Fruit fly (Drosophila melanogaster) ovary, adult (tissue): Measurements from ENCODE around the gene CG4619.
A peak's percentile ranks its signal among the peaks of the same experiment; 100 is the strongest.

Experiments used
- CG17801 ChIP-seq: fragments of 200-800 bp; optimal IDR thresholded peaks from 2 replicates; lab custom pipeline; 2019; ENCODE audit warnings: missing biosample characterization, mild to moderate bottlenecking, missing genetic modification characterization, moderate library complexity; ENCODE audit not compliant: partially characterized antibody

Gene CG4619

dm6 chr2L:9949178-9950062 lies 10.8 kb downstream of the CG4619 start:
- no peak for TF ChIP-seq CG17801 (GFP tag; lab: Kevin White, UChicago)

- peak; percentile 94 for TF ChIP-seq CG17801 (GFP tag; lab: Kevin White, UChicago)
These were observed 15.5 kb downstream of the CG4619 start, which contains the start of the genes CG13126 and CG4709 for dm6 chr2L:9954119-9954518. CG13126 (minus strand) TSS chr2L:9954181. CG4709 (plus strand) TSS chr2L:9954325.

dm6 chr2L:9954696-9955095 lies 16.0 kb downstream of the CG4619 start:
- no peak for TF ChIP-seq CG17801 (GFP tag; lab: Kevin White, UChicago)

dm6 chr2L:9956993-9957652 lies 18.5 kb downstream of the CG4619 start, which contains the start of the genes CG4658 and CG5846:
CG4658 (plus strand) TSS chr2L:9957132.
CG5846 (minus strand) TSS chr2L:9957237.
- peak; percentile 96 for TF ChIP-seq CG17801 (GFP tag; lab: Kevin White, UChicago)

dm6 chr2L:9960758-9961157 lies 22.1 kb downstream of the CG4619 start:
- TF ChIP-seq CG17801 (GFP tag; lab: Kevin White, UChicago), result no peak

- TF ChIP-seq CG17801 (GFP tag; lab: Kevin White, UChicago), result peak; percentile 18
These were observed 25.0 kb downstream of the CG4619 start, which contains the start of gene CG5850 for dm6 chr2L:9963603-9964042. CG5850 (minus strand) TSS chr2L:9963949.

- TF ChIP-seq CG17801 (GFP tag; lab: Kevin White, UChicago), result peak; percentile 93
These were observed 28.5 kb downstream of the CG4619 start, which contains the start of the genes Dref and RpL13 for dm6 chr2L:9966983-9967737. Dref (minus strand) TSS chr2L:9967229. RpL13 (plus strand) TSS chr2L:9967313.

dm6 chr2L:9968201-9968727 lies 29.6 kb downstream of the CG4619 start:
- no peak for TF ChIP-seq CG17801 (GFP tag; lab: Kevin White, UChicago)

dm6 chr2L:9972624-9973023 lies 34.0 kb downstream of the CG4619 start:
- TF ChIP-seq CG17801 (GFP tag; lab: Kevin White, UChicago), result no peak

dm6 chr2L:9981809-9982208 lies 43.1 kb downstream of the CG4619 start:
- no peak for TF ChIP-seq CG17801 (GFP tag; lab: Kevin White, UChicago)

- TF ChIP-seq CG17801 (GFP tag; lab: Kevin White, UChicago), result no peak
These were observed 43.9 kb downstream of the CG4619 start for dm6 chr2L:9982516-9982915.

dm6 chr2L:9984078-9984772 lies 45.6 kb downstream of the CG4619 start, which contains the start of gene bib:
bib (plus strand) TSS chr2L:9984645.
- no peak for TF ChIP-seq CG17801 (GFP tag; lab: Kevin White, UChicago)
